Worm (Caenorhabditis elegans) whole organism, L3 larva: ENCODE results near the gene H08J19.1.

Experiments
- daf-12 ChIP-seq: fragments of 150-350 bp; optimal IDR thresholded peaks from 2 replicates; lab custom pipeline; 2014; ENCODE audit warnings: missing biosample characterization, missing genetic modification reagents, missing genetic modification characterization
- elt-3 ChIP-seq, 3 experiments: fragments of 150-350 bp in 1 of 3; sonication (generic microtip) in 2 of 3; optimal IDR thresholded peaks; 2 replicates in 2 of 3; 4 replicates in 1 of 3; lab custom pipeline; 2014 to 2017; ENCODE audit warnings: missing biosample characterization in 3 of 3, missing genetic modification characterization in 3 of 3
- mdl-1 ChIP-seq: fragments of 150-350 bp; optimal IDR thresholded peaks from 2 replicates; lab custom pipeline; 2014; ENCODE audit warnings: missing biosample characterization, missing genetic modification characterization
- nhr-237 ChIP-seq: fragments of 150-350 bp; optimal IDR thresholded peaks from 2 replicates; lab custom pipeline; 2014; ENCODE audit warnings: missing biosample characterization, missing genetic modification characterization
- nhr-25 ChIP-seq: sonication (generic microtip); optimal IDR thresholded peaks from 2 replicates; lab custom pipeline; 2017; ENCODE audit warnings: missing biosample characterization, missing genetic modification characterization
- nhr-67 ChIP-seq: fragments of 150-350 bp; optimal IDR thresholded peaks from 2 replicates; lab custom pipeline; 2014; ENCODE audit warnings: missing biosample characterization, missing genetic modification characterization
- nhr-77 ChIP-seq: fragments of 150-350 bp; optimal IDR thresholded peaks from 2 replicates; lab custom pipeline; 2014; ENCODE audit warnings: missing biosample characterization, missing genetic modification characterization
- pqm-1 ChIP-seq: fragments of 150-350 bp; optimal IDR thresholded peaks from 2 replicates; lab custom pipeline; 2017; ENCODE audit warnings: missing biosample characterization, missing genetic modification characterization, inconsistent platforms
- skn-1 ChIP-seq: fragments of 150-350 bp; optimal IDR thresholded peaks from 2 replicates; lab custom pipeline; 2014; ENCODE audit warnings: missing biosample characterization, missing genetic modification characterization
- unc-39 ChIP-seq: sonication (generic microtip); optimal IDR thresholded peaks from 4 replicates; lab custom pipeline; 2017; ENCODE audit warnings: missing biosample characterization, missing genetic modification characterization
- unc-62 ChIP-seq: fragments of 150-350 bp; sonication (generic microtip); optimal IDR thresholded peaks from 4 replicates; lab custom pipeline; 2014; ENCODE audit warnings: missing biosample characterization, missing genetic modification reagents, missing genetic modification characterization
- ztf-11 ChIP-seq: fragments of 150-350 bp; optimal IDR thresholded peaks from 2 replicates; lab custom pipeline; 2014; ENCODE audit warnings: missing biosample characterization, missing genetic modification characterization

DNA sequence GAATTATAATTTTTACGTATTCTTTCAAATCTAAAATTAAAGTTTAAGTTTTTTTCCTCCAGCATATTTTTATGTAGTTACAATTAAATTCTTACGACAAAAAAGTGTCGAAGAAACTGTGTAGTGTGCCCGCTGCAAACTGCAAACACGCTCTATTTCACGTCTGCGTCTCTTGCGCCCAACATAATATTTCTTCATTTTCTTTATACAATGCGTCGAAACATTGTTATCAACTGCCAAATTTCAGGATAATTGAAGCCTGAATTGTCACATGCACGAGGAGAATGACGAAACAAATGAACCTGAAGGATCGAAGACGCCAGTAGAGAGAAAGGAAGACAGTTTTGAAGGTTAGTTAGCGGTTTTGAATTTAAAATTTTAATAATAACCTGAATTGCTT, 46.5 kb downstream of the H08J19.1 start, which contains the start of gene C03H12.1:
- TF ChIP-seq elt-3 (tag; optimal IDR thresholded peaks at IDR 0.05; lab: Kevin White, UChicago), result no peak
- TF ChIP-seq daf-12 (tag; lab: Kevin White, UChicago), result no peak
- no peak for TF ChIP-seq ztf-11 (tag; lab: Kevin White, UChicago)
- TF ChIP-seq unc-39 (tag; lab: Kevin White, UChicago), result no peak
- TF ChIP-seq nhr-237 (tag; lab: Kevin White, UChicago), result no peak
- no peak for TF ChIP-seq nhr-77 (tag; lab: Kevin White, UChicago)
- TF ChIP-seq pqm-1 (tag; lab: Kevin White, UChicago), result peak; percentile 61
- no peak for TF ChIP-seq unc-62 (GFP tag; lab: Kevin White, UChicago)
- TF ChIP-seq skn-1 (tag; lab: Kevin White, UChicago), result no peak
- TF ChIP-seq nhr-25 (tag; lab: Kevin White, UChicago), result no peak
- TF ChIP-seq mdl-1 (tag; lab: Kevin White, UChicago), result no peak
- TF ChIP-seq nhr-67, result no peak
